Fruit fly (Drosophila melanogaster) whole organism, embryonic: Measurements from ENCODE around the gene CG17359.

Source experiments
- Bgb ChIP-seq: fragments of 200-800 bp; sonication (Bioruptor generic); IDR thresholded peaks from 2 replicates; pipeline ENCODE4 v1.3.6; 2022; ENCODE audit warnings: missing biosample characterization, missing genetic modification characterization; ENCODE audit not compliant: partially characterized antibody
- CG10209 ChIP-seq: fragments of 200-800 bp; sonication (Bioruptor generic); optimal IDR thresholded peaks from 3 replicates; lab custom pipeline; 2017; ENCODE audit warnings: missing biosample characterization, mild to moderate bottlenecking, missing genetic modification characterization, missing genetic modification reagents
- CG10274 ChIP-seq: fragments of 200-800 bp; sonication (Bioruptor generic); optimal IDR thresholded peaks from 3 replicates; lab custom pipeline; 2017; ENCODE audit warnings: missing biosample characterization, mild to moderate bottlenecking, missing genetic modification characterization
- CG10959 ChIP-seq: fragments of 200-800 bp; sonication (Bioruptor generic); IDR thresholded peaks from 2 replicates; pipeline ENCODE4 v1.3.6; 2022; ENCODE audit warnings: missing biosample characterization, missing genetic modification characterization
- CG11560 ChIP-seq: fragments of 200-800 bp; sonication (Bioruptor generic); IDR thresholded peaks from 3 replicates; pipeline ENCODE4 v1.3.6; 2022; ENCODE audit warnings: missing biosample characterization, missing genetic modification characterization
- CG12299 ChIP-seq: fragments of 200-800 bp; sonication (Bioruptor generic); optimal IDR thresholded peaks from 2 replicates; lab custom pipeline; 2018; ENCODE audit warnings: missing biosample characterization, mild to moderate bottlenecking, missing genetic modification characterization
- CG17359 ChIP-seq: fragments of 200-800 bp; sonication (Bioruptor generic); optimal IDR thresholded peaks from 3 replicates; lab custom pipeline; 2018; ENCODE audit warnings: missing biosample characterization, mild to moderate bottlenecking, missing genetic modification characterization, moderate library complexity
- CG17361 ChIP-seq: fragments of 200-800 bp; sonication (Bioruptor generic); IDR thresholded peaks from 3 replicates; pipeline ENCODE4 v1.3.6; 2022; ENCODE audit warnings: missing biosample characterization, missing genetic modification characterization
- CG17912 ChIP-seq: fragments of 200-800 bp; sonication (Bioruptor generic); optimal IDR thresholded peaks from 2 replicates; lab custom pipeline; 2018; ENCODE audit warnings: missing biosample characterization, mild to moderate bottlenecking, missing genetic modification characterization
- CG2116 ChIP-seq: fragments of 200-800 bp; sonication (Bioruptor generic); optimal IDR thresholded peaks from 3 replicates; lab custom pipeline; 2018; ENCODE audit warnings: missing biosample characterization, mild to moderate bottlenecking, missing genetic modification characterization
- CG2712 ChIP-seq: fragments of 200-800 bp; optimal IDR thresholded peaks from 3 replicates; lab custom pipeline; 2019; ENCODE audit warnings: missing biosample characterization, mild to moderate bottlenecking, missing genetic modification characterization, moderate library complexity
- CG4424 ChIP-seq: fragments of 200-800 bp; sonication (Bioruptor generic); optimal IDR thresholded peaks from 3 replicates; lab custom pipeline; 2016; ENCODE audit warnings: missing biosample characterization, missing genetic modification characterization
- CG4617 ChIP-seq: fragments of 200-800 bp; sonication (Bioruptor generic); optimal IDR thresholded peaks from 3 replicates; lab custom pipeline; 2016; ENCODE audit warnings: missing biosample characterization, missing genetic modification characterization, borderline replicate concordance
- CG6272 ChIP-seq: fragments of 200-800 bp; sonication (Bioruptor generic); IDR thresholded peaks from 2 replicates; pipeline ENCODE4 v1.3.6; 2022; ENCODE audit warnings: missing biosample characterization, missing genetic modification characterization
- CG6654 ChIP-seq: fragments of 200-800 bp; sonication (Bioruptor generic); optimal IDR thresholded peaks from 2 replicates; lab custom pipeline; 2017; ENCODE audit warnings: missing biosample characterization, mild to moderate bottlenecking, missing genetic modification characterization
- CG7786 ChIP-seq: fragments of 200-800 bp; sonication (Bioruptor generic); optimal IDR thresholded peaks from 2 replicates; lab custom pipeline; 2016; ENCODE audit warnings: missing biosample characterization, missing genetic modification characterization
- CG8089 ChIP-seq: fragments of 200-800 bp; sonication (Bioruptor generic); optimal IDR thresholded peaks from 3 replicates; lab custom pipeline; 2016; ENCODE audit warnings: missing biosample characterization, missing genetic modification characterization
- CG8478 ChIP-seq: fragments of >200 bp; optimal IDR thresholded peaks from 2 replicates; lab custom pipeline; 2018
- CG9876 ChIP-seq: fragments of 200-800 bp; sonication (Bioruptor generic); optimal IDR thresholded peaks from 2 replicates; lab custom pipeline; 2016; ENCODE audit warnings: missing biosample characterization, missing genetic modification characterization
- CkIIα-i1 ChIP-seq: fragments of 200-800 bp; sonication (Bioruptor generic); IDR thresholded peaks from 2 replicates; pipeline ENCODE4 v1.3.6; 2022; ENCODE audit warnings: missing biosample characterization, missing genetic modification characterization
- Drgx ChIP-seq: fragments of 200-800 bp; sonication (Bioruptor generic); IDR thresholded peaks from 2 replicates; pipeline ENCODE4 v1.3.6; 2022; ENCODE audit warnings: missing biosample characterization, missing genetic modification characterization
- Fer2 ChIP-seq: fragments of 200-800 bp; sonication (Bioruptor generic); optimal IDR thresholded peaks from 2 replicates; lab custom pipeline; 2018; ENCODE audit warnings: missing biosample characterization, mild to moderate bottlenecking, missing genetic modification characterization, moderate library complexity
- HmgD ChIP-seq: fragments of 200-800 bp; sonication (Bioruptor generic); optimal IDR thresholded peaks from 3 replicates; lab custom pipeline; 2016; ENCODE audit warnings: missing biosample characterization, missing genetic modification characterization
- Hmx ChIP-seq: fragments of 200-800 bp; sonication (Bioruptor generic); optimal IDR thresholded peaks from 2 replicates; lab custom pipeline; 2016; ENCODE audit warnings: missing biosample characterization, missing genetic modification characterization
- Hr39 ChIP-seq: fragments of >200 bp; optimal IDR thresholded peaks from 2 replicates; lab custom pipeline; 2017
- Hr78 ChIP-seq, 2 experiments: fragments of 200-800 bp in 1 of 2; fragments of >200 bp in 1 of 2; sonication (Bioruptor generic) in 1 of 2; optimal IDR thresholded peaks; 2 replicates each; lab custom pipeline; 2017 to 2019; ENCODE audit warnings: missing biosample characterization in 2 of 2, missing genetic modification characterization in 2 of 2, mild to moderate bottlenecking in 1 of 2, moderate library complexity in 1 of 2
- MBD-R2 ChIP-seq: fragments of 200-800 bp; sonication (Bioruptor generic); IDR thresholded peaks from 2 replicates; pipeline ENCODE4 v1.3.6; 2022; ENCODE audit warnings: missing biosample characterization, missing genetic modification characterization
- Meics ChIP-seq: fragments of 200-800 bp; sonication (Bioruptor generic); optimal IDR thresholded peaks from 2 replicates; lab custom pipeline; 2017; ENCODE audit warnings: missing biosample characterization, mild to moderate bottlenecking, missing genetic modification characterization
- NK7.1 ChIP-seq: fragments of 200-800 bp; sonication (Bioruptor generic); optimal IDR thresholded peaks from 3 replicates; lab custom pipeline; 2016; ENCODE audit warnings: missing biosample characterization, missing genetic modification characterization
- Neu2 ChIP-seq: fragments of 200-800 bp; sonication (Bioruptor generic); optimal IDR thresholded peaks from 3 replicates; lab custom pipeline; 2016; ENCODE audit warnings: missing biosample characterization, missing genetic modification characterization, borderline replicate concordance
- Oli ChIP-seq: fragments of 200-800 bp; sonication (Bioruptor generic); optimal IDR thresholded peaks from 2 replicates; lab custom pipeline; 2018; ENCODE audit warnings: missing biosample characterization, mild to moderate bottlenecking, missing genetic modification characterization, moderate library complexity
- Ravus ChIP-seq: fragments of 200-800 bp; sonication (Bioruptor generic); IDR thresholded peaks from 2 replicates; pipeline ENCODE4 v1.3.6; 2022; ENCODE audit warnings: missing biosample characterization, missing genetic modification characterization
- Taf1 ChIP-seq: fragments of 200-800 bp; sonication (Bioruptor generic); IDR thresholded peaks from 2 replicates; pipeline ENCODE4 v1.3.6; 2022; ENCODE audit warnings: missing biosample characterization, missing genetic modification characterization
- aop ChIP-seq: fragments of 200-800 bp; sonication (Bioruptor generic); IDR thresholded peaks from 2 replicates; pipeline ENCODE4 v1.3.6; 2022; ENCODE audit warnings: missing biosample characterization, missing genetic modification characterization
- cg ChIP-seq: fragments of 200-800 bp; sonication (Bioruptor generic); optimal IDR thresholded peaks from 3 replicates; lab custom pipeline; 2019; ENCODE audit warnings: missing biosample characterization, mild to moderate bottlenecking, missing genetic modification characterization, moderate library complexity
- chif ChIP-seq, 2 experiments: fragments of 200-800 bp; sonication (Bioruptor generic); optimal IDR thresholded peaks; 3 replicates each; lab custom pipeline; 2016; ENCODE audit warnings: missing biosample characterization in 2 of 2, missing genetic modification characterization in 2 of 2
- chn ChIP-seq: fragments of 200-800 bp; sonication (Bioruptor generic); optimal IDR thresholded peaks from 2 replicates; lab custom pipeline; 2016; ENCODE audit warnings: missing biosample characterization, missing genetic modification characterization
- crol ChIP-seq: fragments of 200-800 bp; sonication (Bioruptor generic); IDR thresholded peaks from 2 replicates; pipeline ENCODE4 v1.3.6; 2022; ENCODE audit warnings: missing biosample characterization, missing genetic modification characterization
- gfzf ChIP-seq: fragments of 200-800 bp; sonication (Bioruptor generic); optimal IDR thresholded peaks from 2 replicates; lab custom pipeline; 2016; ENCODE audit warnings: missing biosample characterization, mild to moderate bottlenecking, missing genetic modification characterization, moderate library complexity
- h ChIP-seq: fragments of >200 bp; optimal IDR thresholded peaks from 2 replicates; lab custom pipeline; 2017
- mirr ChIP-seq: fragments of 200-800 bp; sonication (Bioruptor generic); optimal IDR thresholded peaks from 3 replicates; lab custom pipeline; 2018; ENCODE audit warnings: missing biosample characterization, mild to moderate bottlenecking, missing genetic modification characterization
- nom ChIP-seq: fragments of 200-800 bp; sonication (Bioruptor generic); optimal IDR thresholded peaks from 2 replicates; lab custom pipeline; 2017; ENCODE audit warnings: missing biosample characterization, missing genetic modification characterization, mild to moderate bottlenecking, moderate library complexity, missing genetic modification reagents
- onecut ChIP-seq: fragments of 200-800 bp; sonication (Bioruptor generic); IDR thresholded peaks from 2 replicates; pipeline ENCODE4 v1.3.6; 2022; ENCODE audit warnings: missing biosample characterization, missing genetic modification characterization
- p53 ChIP-seq: fragments of 200-800 bp; sonication (Bioruptor generic); optimal IDR thresholded peaks from 2 replicates; lab custom pipeline; 2016; ENCODE audit warnings: missing biosample characterization, missing genetic modification characterization
- pb ChIP-seq: fragments of 200-800 bp; sonication (Bioruptor generic); optimal IDR thresholded peaks from 3 replicates; lab custom pipeline; 2016; ENCODE audit warnings: missing biosample characterization, missing genetic modification characterization
- pho ChIP-seq: fragments of 200-800 bp; sonication (Bioruptor generic); optimal IDR thresholded peaks from 2 replicates; lab custom pipeline; 2016; ENCODE audit warnings: missing biosample characterization, missing genetic modification characterization
- seq ChIP-seq: fragments of 200-800 bp; sonication (Bioruptor generic); IDR thresholded peaks from 2 replicates; pipeline ENCODE4 v1.3.6; 2022; ENCODE audit warnings: missing biosample characterization, missing genetic modification characterization
- ssp ChIP-seq: fragments of 200-800 bp; sonication (Bioruptor generic); IDR thresholded peaks from 2 replicates; pipeline ENCODE4 v1.3.6; 2022; ENCODE audit warnings: missing biosample characterization, missing genetic modification characterization
- stwl ChIP-seq: fragments of 200-800 bp; sonication (Bioruptor generic); optimal IDR thresholded peaks from 3 replicates; lab custom pipeline; 2018; ENCODE audit warnings: missing biosample characterization, mild to moderate bottlenecking, missing genetic modification characterization, moderate library complexity
- tup ChIP-seq: fragments of 200-800 bp; sonication (Bioruptor generic); optimal IDR thresholded peaks from 2 replicates; lab custom pipeline; 2016; ENCODE audit warnings: missing biosample characterization, mild to moderate bottlenecking, missing genetic modification characterization, moderate library complexity

The CG17359 gene

dm6 chr3L:14031171-14032126, 32.4 kb upstream of the CG17359 start, which contains the start of the genes CG6650 and endos (continued):
- TF ChIP-seq CG10209 (GFP tag; lab: Kevin White, UChicago) (no peak), Neu2 (GFP tag; lab: Kevin White, UChicago) (peak; percentile 17), stwl (tag; lab: Kevin White, UChicago) (peak; percentile 74), pho (peak; percentile 11), Fer2 (tag; lab: Kevin White, UChicago) (peak; percentile 24), CG6272 (GFP tag; lab: Robert Waterston, UW) (no peak), Oli (tag; lab: Kevin White, UChicago) (no peak), Hmx (GFP tag; lab: Kevin White, UChicago) (no peak), nom (GFP tag; lab: Kevin White, UChicago) (peak; percentile 64), CG8478 (no peak), CG8089 (no peak), CG2712 (peak; percentile 54), pb (GFP tag; lab: Kevin White, UChicago) (no peak), CG17361 (peak; percentile 64; the same call in 2 of the 3 replicates), gfzf (GFP tag; lab: Kevin White, UChicago) (peak; percentile 56), aop (no peak), CG17359 (tag; lab: Kevin White, UChicago) (no peak), HmgD (no peak), CG12299 (peak; percentile 2), h (lab: Kevin White, UChicago) (no peak), mirr (GFP tag; lab: Kevin White, UChicago) (peak; percentile 60), CG10959 (no peak), ssp (GFP tag; lab: Robert Waterston, UW) (0 out of 2 replicates have a peak, but pooled peaks have one; percentile 24), p53 (GFP tag; lab: Kevin White, UChicago) (no peak), CG4617 (GFP tag; lab: Kevin White, UChicago) (peak; percentile 62), CG6654 (GFP tag; lab: Kevin White, UChicago) (no peak), CkIIα-i1 (GFP tag; lab: Robert Waterston, UW) (no peak), tup (GFP tag; lab: Kevin White, UChicago) (no peak), Ravus (GFP tag; lab: Robert Waterston, UW) (no peak), Hr39 (no peak), Taf1 (GFP tag; lab: Robert Waterston, UW) (no peak), Drgx (GFP tag; lab: Robert Waterston, UW) (no peak; the same call in 1 of the 2 replicates), Bgb (GFP tag; lab: Robert Waterston, UW) (peak; percentile 76), CG9876 (no peak), cg (peak; percentile 69), CG4424 (peak; percentile 33), chif (GFP tag; optimal IDR thresholded peaks at IDR 0.05; lab: Kevin White, UChicago) (no peak), CG7786 (GFP tag; lab: Kevin White, UChicago) (no peak), NK7.1 (GFP tag; lab: Kevin White, UChicago) (no peak), CG17912 (no peak), Meics (peak; percentile 30), seq (GFP tag; lab: Robert Waterston, UW) (no peak), onecut (GFP tag; lab: Robert Waterston, UW) (no peak), CG11560 (tag; lab: Robert Waterston, UW) (no peak), Hr78 (GFP tag; optimal IDR thresholded peaks at IDR 0.05; lab: Kevin White, UChicago) (no peak), chn (no peak), crol (GFP tag; lab: Robert Waterston, UW) (no peak), CG10274 (GFP tag; lab: Kevin White, UChicago) (no peak), CG2116 (GFP tag; lab: Kevin White, UChicago) (peak; percentile 96), MBD-R2 (GFP tag; lab: Robert Waterston, UW) (peak; percentile 34)
